Worm (Caenorhabditis elegans): ENCODE data around the gene T11G6.3.

DNA sequence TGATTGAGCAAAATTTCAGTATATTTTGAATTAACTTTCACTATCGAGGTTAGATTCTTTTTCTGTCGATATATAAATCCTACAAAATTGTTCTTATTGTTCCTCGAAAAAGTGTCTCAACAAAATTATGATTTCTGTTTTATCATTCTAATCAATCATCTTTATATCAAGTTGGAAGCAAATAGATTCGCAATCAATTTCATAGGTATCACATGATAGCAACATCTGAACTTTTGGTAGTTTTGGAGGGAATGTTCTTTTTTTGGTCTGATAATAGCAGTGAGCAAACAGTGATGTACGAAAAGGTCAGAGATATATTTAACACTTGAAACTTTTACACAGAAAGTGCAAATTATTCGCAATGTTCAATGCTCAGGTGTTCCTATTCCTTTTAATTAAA, 44.2 kb downstream of the T11G6.3 start:
- TF ChIP-seq fkh-10 (GFP tag; optimal IDR thresholded peaks at IDR 0.05): no peak
- no peak for TF ChIP-seq rnt-1 (tag; optimal IDR thresholded peaks at IDR 0.05)
- no peak for TF ChIP-seq ceh-34 (tag; optimal IDR thresholded peaks at IDR 0.05)
- TF ChIP-seq ceh-2 (tag; optimal IDR thresholded peaks at IDR 0.05): no peak
- TF ChIP-seq ceh-31 (tag; optimal IDR thresholded peaks at IDR 0.05): no peak
- no peak for TF ChIP-seq dve-1 (tag; optimal IDR thresholded peaks at IDR 0.05)
- no peak for TF ChIP-seq zip-5 (tag; optimal IDR thresholded peaks at IDR 0.05)
- TF ChIP-seq ceh-45 (GFP tag; IDR thresholded peaks at IDR 0.05): no peak
- no peak for TF ChIP-seq unc-42 (tag; optimal IDR thresholded peaks at IDR 0.05)
- no peak for TF ChIP-seq C38D4.7 (GFP tag; optimal IDR thresholded peaks at IDR 0.05)
- no peak for TF ChIP-seq ceh-19 (GFP tag; optimal IDR thresholded peaks at IDR 0.05)

Measured in whole organism, late embryonic.